Fruit fly (Drosophila melanogaster) whole organism: ENCODE results near the gene CG42494.

Experiments
- CG8478 ChIP-seq: fragments of >200 bp; optimal IDR thresholded peaks from 2 replicates; lab custom pipeline; 2018; ENCODE audit warnings: inconsistent platforms
- Dll ChIP-seq: fragments of >200 bp; optimal IDR thresholded peaks from 2 replicates; lab custom pipeline; 2017
- EcR ChIP-seq, 2 experiments: fragments of >200 bp; optimal IDR thresholded peaks; 2 replicates each; lab custom pipeline; 2017; ENCODE audit warnings: missing biosample characterization in 2 of 2, missing genetic modification characterization in 2 of 2, missing genetic modification reagents in 2 of 2
- pan ChIP-seq: fragments of >200 bp; optimal IDR thresholded peaks from 2 replicates; lab custom pipeline; 2017
- psq ChIP-seq: fragments of >200 bp; optimal IDR thresholded peaks from 2 replicates; lab custom pipeline; 2017
- usp ChIP-seq: fragments of >200 bp; optimal IDR thresholded peaks from 2 replicates; lab custom pipeline; 2017; ENCODE audit warnings: missing biosample characterization, missing genetic modification characterization, mixed read lengths

DNA sequence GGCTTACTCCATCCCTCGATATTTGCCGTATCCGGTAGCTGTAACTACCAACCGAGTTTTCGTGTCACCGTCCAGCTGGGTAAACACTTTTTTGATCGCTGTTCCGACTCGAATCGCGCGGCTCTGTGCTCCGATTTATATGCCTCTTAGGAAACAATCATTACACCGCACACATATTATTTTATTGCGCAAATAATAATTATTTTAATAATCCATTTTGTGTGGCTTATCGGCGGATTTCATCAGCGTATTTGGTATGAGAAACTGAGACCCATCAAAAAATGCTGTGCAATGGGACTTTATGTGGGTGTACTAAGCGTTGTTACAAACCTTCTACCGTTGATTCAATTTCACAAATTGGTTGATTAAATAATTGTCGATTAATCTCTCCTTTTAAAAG, 18.9 kb downstream of the CG42494 start, which contains the start of gene CG32271:
- TF ChIP-seq pan (lab: Kevin White, UChicago) = no peak
- no peak for TF ChIP-seq psq (lab: Kevin White, UChicago)
- TF ChIP-seq CG8478 (lab: Kevin White, UChicago) = no peak
- TF ChIP-seq EcR (GFP tag; optimal IDR thresholded peaks at IDR 0.05; lab: Kevin White, UChicago) = no peak
- no peak for TF ChIP-seq usp (GFP tag; lab: Kevin White, UChicago)
- TF ChIP-seq Dll (lab: Kevin White, UChicago) = no peak
